Fruit fly (Drosophila melanogaster) whole organism, embryonic: ENCODE measurements around the gene CG3009.

Experiments used
- CG2199 ChIP-seq: fragments of 200-800 bp; sonication (Bioruptor generic); IDR thresholded peaks from 3 replicates; pipeline ENCODE4 v1.3.6; 2022; ENCODE audit warnings: missing biosample characterization, missing genetic modification characterization
- CG8478 ChIP-seq: fragments of >200 bp; optimal IDR thresholded peaks from 2 replicates; lab custom pipeline; 2018
- Chrac-16 ChIP-seq: fragments of 200-800 bp; sonication (Bioruptor generic); optimal IDR thresholded peaks from 3 replicates; lab custom pipeline; 2016; ENCODE audit warnings: missing biosample characterization, missing genetic modification characterization
- Hr39 ChIP-seq: fragments of >200 bp; optimal IDR thresholded peaks from 2 replicates; lab custom pipeline; 2017
- stwl ChIP-seq: fragments of 200-800 bp; sonication (Bioruptor generic); optimal IDR thresholded peaks from 3 replicates; lab custom pipeline; 2018; ENCODE audit warnings: missing biosample characterization, mild to moderate bottlenecking, missing genetic modification characterization, moderate library complexity

- TF ChIP-seq Chrac-16 (GFP tag; lab: Kevin White, UChicago) (no peak), Hr39 (no peak), CG8478 (lab: Kevin White, UChicago) (no peak), CG2199 (GFP tag; lab: Robert Waterston, UW) (no peak), stwl (tag; lab: Kevin White, UChicago) (no peak)
These were observed 50.7 kb downstream of the CG3009 start for dm6 chrX:4615684-4616292.
